Worm (Caenorhabditis elegans): ENCODE results near the gene ZK892.3.
A peak's percentile ranks its signal among the peaks of the same experiment; 100 is the strongest.

Gene ZK892.3

ce11 chrII:9966954-9967353, 34.7 kb upstream of the ZK892.3 start, which contains the start of gene dtmk-1:
dtmk-1 (minus strand) TSS chrII:9967099.
- TF ChIP-seq elt-1 (tag; optimal IDR thresholded peaks at IDR 0.05; ENCODE audit: borderline replicate concordance, insufficient read depth) (peak; percentile 86), ces-1 (GFP tag; optimal IDR thresholded peaks at IDR 0.05) (no peak)

ce11 chrII:9967999-9968706, 33.5 kb upstream of the ZK892.3 start, which contains the start of the genes R53.4 and psf-1:
R53.4 (minus strand) TSS chrII:9968049.
psf-1 (plus strand) TSS chrII:9968673.
- TF ChIP-seq ces-1 (GFP tag; optimal IDR thresholded peaks at IDR 0.05) = peak; percentile 0
- TF ChIP-seq ham-2 (GFP tag; optimal IDR thresholded peaks at IDR 0.05) = peak; percentile 58
- TF ChIP-seq ztf-11 (tag; optimal IDR thresholded peaks at IDR 0.05) = no peak
- no peak for TF ChIP-seq ceh-39 (tag; optimal IDR thresholded peaks at IDR 0.05)
- no peak for TF ChIP-seq ceh-43 (GFP tag; optimal IDR thresholded peaks at IDR 0.05)
- no peak for TF ChIP-seq nhr-76 (tag; optimal IDR thresholded peaks at IDR 0.05)
- TF ChIP-seq pha-4 (tag; optimal IDR thresholded peaks at IDR 0.05) = no peak
- peak; percentile 81 for TF ChIP-seq mep-1 (tag; optimal IDR thresholded peaks at IDR 0.05)
- no peak for TF ChIP-seq sem-2 (GFP tag; optimal IDR thresholded peaks at IDR 0.05)
- peak; percentile 71 for TF ChIP-seq lsy-2 (tag; optimal IDR thresholded peaks at IDR 0.05)
- TF ChIP-seq mls-2 (tag; optimal IDR thresholded peaks at IDR 0.05) = no peak
- peak; percentile 4 for TF ChIP-seq hlh-1 (tag; optimal IDR thresholded peaks at IDR 0.05)
- TF ChIP-seq nhr-237 (tag; optimal IDR thresholded peaks at IDR 0.05) = peak; percentile 51

- TF ChIP-seq sem-2 (GFP tag; optimal IDR thresholded peaks at IDR 0.05) (no peak), lsy-2 (tag; optimal IDR thresholded peaks at IDR 0.05) (no peak), M03D4.4 (tag; optimal IDR thresholded peaks at IDR 0.05) (no peak), ceh-83 (GFP tag; optimal IDR thresholded peaks at IDR 0.05) (no peak), lin-32 (GFP tag; optimal IDR thresholded peaks at IDR 0.05) (no peak), lin-13 (tag; optimal IDR thresholded peaks at IDR 0.05) (no peak), mab-5 (tag; optimal IDR thresholded peaks at IDR 0.05) (no peak), cnd-1 (tag; optimal IDR thresholded peaks at IDR 0.05) (no peak), tbx-8 (GFP tag; optimal IDR thresholded peaks at IDR 0.05) (no peak), unc-39 (tag; optimal IDR thresholded peaks at IDR 0.05) (no peak), ceh-39 (tag; optimal IDR thresholded peaks at IDR 0.05) (no peak), blmp-1 (tag; optimal IDR thresholded peaks at IDR 0.05) (no peak), nhr-12 (tag; optimal IDR thresholded peaks at IDR 0.05) (no peak), drap-1 (GFP tag; optimal IDR thresholded peaks at IDR 0.05) (no peak), bed-3 (GFP tag; optimal IDR thresholded peaks at IDR 0.05) (no peak), nhr-76 (tag; optimal IDR thresholded peaks at IDR 0.05) (no peak), nhr-28 (tag; optimal IDR thresholded peaks at IDR 0.05) (no peak), ztf-11 (tag; optimal IDR thresholded peaks at IDR 0.05) (no peak), unc-120 (tag; optimal IDR thresholded peaks at IDR 0.05; ENCODE audit: poor library complexity, severe bottlenecking) (no peak)
Measured at ce11 chrII:9970438-9971092, 31.1 kb upstream of the ZK892.3 start, which contains the start of gene R53.5. R53.5 (minus strand) TSS chrII:9970488.

DNA sequence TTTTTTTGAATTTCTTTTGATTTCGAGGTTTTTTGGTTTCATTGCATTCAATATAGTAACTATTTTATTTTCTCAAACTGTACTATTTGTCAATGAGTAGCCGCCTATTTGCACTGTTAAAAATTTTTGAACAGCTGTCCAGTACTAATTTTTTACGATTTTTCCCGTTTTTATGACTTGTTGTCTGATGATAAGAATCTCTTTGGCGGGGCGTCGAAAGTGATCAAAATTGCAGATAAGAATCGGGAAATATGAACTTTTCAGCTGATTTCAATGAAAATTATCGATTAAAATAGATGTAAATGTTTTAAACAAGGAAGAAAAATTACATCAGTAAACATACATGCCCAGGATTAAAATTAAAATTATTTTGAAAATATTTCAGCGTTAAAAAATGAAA, 27.4 kb upstream of the ZK892.3 start:
- peak; percentile 52 for TF ChIP-seq elt-1 (tag; optimal IDR thresholded peaks at IDR 0.05; ENCODE audit: borderline replicate concordance, insufficient read depth)
- TF ChIP-seq mls-2 (tag; optimal IDR thresholded peaks at IDR 0.05) = no peak

DNA sequence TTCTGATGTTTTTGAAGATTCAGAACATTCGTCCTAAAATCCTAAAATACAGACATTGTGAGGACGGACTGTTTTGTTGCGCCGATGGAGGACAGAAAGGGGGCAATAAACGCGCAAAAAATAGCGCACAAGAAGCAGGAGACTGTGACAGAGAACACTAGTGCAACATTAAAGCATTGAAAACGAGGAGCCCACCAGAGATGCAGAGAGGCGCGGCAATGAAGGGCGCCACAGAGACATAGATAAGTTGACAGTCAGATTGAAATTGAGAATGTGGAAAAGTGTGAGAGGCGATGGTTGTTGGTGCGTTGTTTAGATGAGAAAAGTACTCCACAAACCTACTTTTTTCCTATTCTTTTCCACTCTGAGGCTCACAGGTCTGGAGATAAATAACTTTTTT, 26.7 kb upstream of the ZK892.3 start, which contains the start of gene aakg-5:
Gene aakg-5, minus strand, starts transcription at position 159 of the 400 bp plus-strand sequence.
- TF ChIP-seq pha-4 (tag; optimal IDR thresholded peaks at IDR 0.05) (peak; percentile 43), nhr-28 (tag; optimal IDR thresholded peaks at IDR 0.05) (no peak), unc-120 (tag; optimal IDR thresholded peaks at IDR 0.05; ENCODE audit: poor library complexity, severe bottlenecking) (peak; percentile 4), drap-1 (GFP tag; optimal IDR thresholded peaks at IDR 0.05) (no peak), mep-1 (tag; optimal IDR thresholded peaks at IDR 0.05) (no peak)

ce11 chrII:9976405-9976804, 25.2 kb upstream of the ZK892.3 start, which contains the start of gene R53.8:
R53.8 (plus strand) TSS chrII:9976705.
- TF ChIP-seq bed-3 (GFP tag; optimal IDR thresholded peaks at IDR 0.05) = no peak
- TF ChIP-seq nhr-28 (tag; optimal IDR thresholded peaks at IDR 0.05) = no peak
- no peak for TF ChIP-seq nhr-2 (tag; optimal IDR thresholded peaks at IDR 0.05)
- no peak for TF ChIP-seq pha-4 (tag; optimal IDR thresholded peaks at IDR 0.05)
- no peak for TF ChIP-seq unc-62 (GFP tag; optimal IDR thresholded peaks at IDR 0.05)
- TF ChIP-seq sem-2 (GFP tag; optimal IDR thresholded peaks at IDR 0.05) = no peak
- TF ChIP-seq hlh-1 (tag; optimal IDR thresholded peaks at IDR 0.05) = no peak
- TF ChIP-seq nhr-237 (tag; optimal IDR thresholded peaks at IDR 0.05) = no peak
- no peak for TF ChIP-seq zip-8 (tag; optimal IDR thresholded peaks at IDR 0.05)
- TF ChIP-seq mls-2 (tag; optimal IDR thresholded peaks at IDR 0.05) = no peak
- TF ChIP-seq blmp-1 (tag; optimal IDR thresholded peaks at IDR 0.05) = no peak
- TF ChIP-seq ham-2 (GFP tag; optimal IDR thresholded peaks at IDR 0.05) = no peak
- no peak for TF ChIP-seq snpc-4 (tag; optimal IDR thresholded peaks at IDR 0.05)
- TF ChIP-seq mep-1 (tag; optimal IDR thresholded peaks at IDR 0.05) = no peak
- TF ChIP-seq sptf-1 (tag; optimal IDR thresholded peaks at IDR 0.05) = no peak
- TF ChIP-seq elt-1 (tag; optimal IDR thresholded peaks at IDR 0.05; ENCODE audit: borderline replicate concordance, insufficient read depth) = no peak

Data from whole organism, mixed stage, embryonic.